Worm (Caenorhabditis elegans) whole organism, early embryonic: Measurements from ENCODE around the gene lin-15A.

Experiments
- B0310.2 ChIP-seq: sonication (generic microtip); optimal IDR thresholded peaks from 2 replicates; lab custom pipeline; 2016; ENCODE audit warnings: mild to moderate bottlenecking, missing genetic modification characterization, missing compliant biosample characterization
- F13C5.2 ChIP-seq: sonication (generic microtip); optimal IDR thresholded peaks from 2 replicates; lab custom pipeline; 2017; ENCODE audit warnings: mild to moderate bottlenecking, missing genetic modification characterization, inconsistent platforms, missing compliant biosample characterization
- aly-1 ChIP-seq: sonication (generic microtip); optimal IDR thresholded peaks from 2 replicates; lab custom pipeline; 2016; ENCODE audit warnings: missing genetic modification characterization, missing compliant biosample characterization
- ama-1 ChIP-seq: fragments of 150-350 bp; optimal IDR thresholded peaks from 2 replicates; lab custom pipeline; 2014
- ceh-13 ChIP-seq: fragments of 200-800 bp; sonication (Bioruptor generic); optimal IDR thresholded peaks from 2 replicates; lab custom pipeline; 2018; ENCODE audit warnings: mild to moderate bottlenecking, missing genetic modification characterization, missing compliant biosample characterization
- ets-7 ChIP-seq: sonication (generic microtip); optimal IDR thresholded peaks from 2 replicates; lab custom pipeline; 2016; ENCODE audit warnings: missing genotype, missing genetic modification characterization, missing compliant biosample characterization
- flt-1 ChIP-seq: fragments of 200-800 bp; sonication (Bioruptor generic); IDR thresholded peaks from 2 replicates; pipeline ENCODE4 v1.3.6; 2022; ENCODE audit warnings: missing genetic modification characterization, missing compliant biosample characterization
- hmbx-1 ChIP-seq: sonication (generic microtip); optimal IDR thresholded peaks from 2 replicates; lab custom pipeline; 2016; ENCODE audit warnings: mild to moderate bottlenecking, missing genetic modification characterization, missing compliant biosample characterization
- hnd-1 ChIP-seq: sonication (generic microtip); optimal IDR thresholded peaks from 2 replicates; lab custom pipeline; 2016; ENCODE audit warnings: missing genetic modification characterization, missing compliant biosample characterization
- scrt-1 ChIP-seq: fragments of 200-800 bp; sonication (Bioruptor generic); IDR thresholded peaks from 2 replicates; pipeline ENCODE4 v1.3.6; 2022; ENCODE audit warnings: missing genetic modification characterization, missing compliant biosample characterization
- tbx-11 ChIP-seq: fragments of 200-800 bp; sonication (Bioruptor generic); IDR thresholded peaks from 2 replicates; pipeline ENCODE4 v1.3.6; 2022; ENCODE audit warnings: missing genetic modification characterization, missing compliant biosample characterization
- tbx-37 ChIP-seq: fragments of 200-800 bp; sonication (Bioruptor generic); conservative IDR thresholded peaks from 2 replicates; pipeline ENCODE4 v1.3.6; 2022; ENCODE audit warnings: missing genetic modification reagents, missing genetic modification characterization, missing compliant biosample characterization

- TF ChIP-seq hmbx-1 (no peak), F13C5.2 (tag; lab: Kevin White, UChicago) (no peak), ama-1 (lab: Kevin White, UChicago) (no peak), aly-1 (no peak), tbx-37 (GFP tag; lab: Robert Waterston, UW) (no peak), hnd-1 (tag; lab: Kevin White, UChicago) (no peak), ceh-13 (no peak), scrt-1 (no peak), tbx-11 (GFP tag; lab: Robert Waterston, UW) (no peak), flt-1 (GFP tag; lab: Robert Waterston, UW) (no peak), B0310.2 (tag; lab: Kevin White, UChicago) (no peak), ets-7 (no peak)
Measured at ce11 chrX:15693466-15693865, 38.3 kb upstream of the lin-15A start.
